Worm (Caenorhabditis elegans): ENCODE results near the gene Y105C5A.13.
"Not testable (repeated sequence)": the region's sequence is repeated elsewhere in the genome, so short reads cannot be mapped to it uniquely, and the experiment has no call there.

The Y105C5A.13 gene

DNA sequence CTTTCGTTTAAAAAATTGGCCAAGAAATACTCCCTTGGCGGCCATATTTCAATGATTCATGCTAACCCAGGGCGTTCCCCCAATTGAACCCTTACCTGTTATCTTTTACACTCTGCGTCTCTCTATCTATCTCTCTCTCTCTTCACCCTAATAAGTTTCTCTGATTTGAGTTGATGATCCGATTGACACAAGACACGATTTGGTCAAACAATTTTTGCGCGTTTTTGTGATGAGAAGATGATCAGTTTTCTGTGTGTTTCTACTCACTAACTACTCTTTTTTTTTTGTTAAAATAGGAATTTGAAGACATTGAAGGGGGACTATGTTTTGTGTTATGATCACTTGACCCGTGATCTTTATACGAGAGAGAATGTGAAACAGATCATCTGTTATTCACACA is 32.0 kb downstream of the Y105C5A.13 start:
- no peak for TF ChIP-seq ceh-79 (tag; optimal IDR thresholded peaks at IDR 0.05)
- no peak for TF ChIP-seq sea-2 (GFP tag; IDR thresholded peaks at IDR 0.05)
- TF ChIP-seq snpc-3.4 (tag; optimal IDR thresholded peaks at IDR 0.05) = no peak
- TF ChIP-seq Y56A3A.18 (GFP tag; IDR thresholded peaks at IDR 0.05) = no peak
- peak; percentile 45 for TF ChIP-seq ztf-26 (tag; optimal IDR thresholded peaks at IDR 0.05)

DNA sequence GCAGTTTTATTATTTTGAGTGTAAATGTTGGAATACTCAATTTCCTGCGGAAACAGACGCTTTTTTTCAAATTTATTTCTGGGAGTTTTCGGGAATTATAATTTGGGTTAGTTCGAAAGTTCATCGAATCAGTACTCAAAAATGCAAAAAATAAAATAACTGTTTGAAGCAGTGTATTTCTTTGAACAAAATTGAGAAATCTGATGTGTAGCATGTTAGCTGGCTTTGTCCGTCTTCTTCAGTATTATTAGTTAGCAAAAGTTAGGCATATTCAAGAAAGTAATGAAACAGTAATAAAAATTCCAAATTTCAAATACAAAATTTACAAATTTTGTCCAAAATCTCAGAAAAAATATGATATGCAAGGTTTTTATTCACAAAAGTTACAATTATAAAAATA is 36.0 kb downstream of the Y105C5A.13 start:
- peak; percentile 90 for TF ChIP-seq attf-6 (GFP tag; IDR thresholded peaks at IDR 0.05)

DNA sequence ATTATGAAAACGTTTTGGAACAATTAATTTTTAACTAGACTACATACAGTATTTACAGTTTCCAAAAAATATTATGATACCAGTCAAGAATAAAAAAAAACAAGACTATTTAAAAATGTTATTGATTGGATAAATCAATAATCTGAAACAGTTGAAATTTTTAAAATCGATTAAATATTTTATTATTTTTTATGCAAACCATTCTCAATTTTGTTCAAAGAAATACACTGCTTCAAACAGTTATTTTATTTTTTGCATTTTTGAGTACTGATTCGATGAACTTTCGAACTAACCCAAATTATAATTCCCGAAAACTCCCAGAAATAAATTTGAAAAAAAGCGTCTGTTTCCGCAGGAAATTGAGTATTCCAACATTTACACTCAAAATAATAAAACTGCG is 36.6 kb downstream of the Y105C5A.13 start:
- peak; percentile 85 for TF ChIP-seq attf-6 (GFP tag; IDR thresholded peaks at IDR 0.05)

- TF ChIP-seq ccch-3 (GFP tag; optimal IDR thresholded peaks at IDR 0.05); die-1 (tag; optimal IDR thresholded peaks at IDR 0.05); sdz-38 (tag; optimal IDR thresholded peaks at IDR 0.05): not testable (repeated sequence)
Observed at ce11 chrIV:15681445-15681844, 40.4 kb downstream of the Y105C5A.13 start, which contains the start of gene Y105C5A.26. Y105C5A.26 (minus strand) TSS chrIV:15681545.

DNA sequence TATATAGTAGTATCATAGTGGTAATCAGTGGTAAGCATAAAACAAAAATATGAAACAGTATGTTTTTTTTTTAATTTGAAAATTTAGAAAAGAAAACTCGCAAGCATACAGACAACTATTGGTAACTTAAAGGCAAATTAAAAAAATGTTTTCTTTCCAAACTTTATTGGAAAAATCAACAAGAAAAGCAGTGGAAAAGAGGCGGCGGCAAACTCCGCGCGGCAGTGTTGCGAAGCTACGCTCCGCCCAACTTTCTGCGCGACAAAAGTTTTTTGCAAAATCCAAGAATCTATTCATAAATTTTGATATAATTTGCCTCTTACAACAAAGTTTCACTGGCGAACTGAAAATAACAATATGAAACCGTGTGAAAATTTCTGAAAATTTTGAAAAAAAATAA is 43.5 kb downstream of the Y105C5A.13 start:
- TF ChIP-seq fkh-3 (tag; optimal IDR thresholded peaks at IDR 0.05) (no peak), let-607 (tag; optimal IDR thresholded peaks at IDR 0.05) (no peak), nhr-179 (tag; optimal IDR thresholded peaks at IDR 0.05) (no peak), snpc-4 (GFP tag; optimal IDR thresholded peaks at IDR 0.05) (no peak), snpc-4 (tag; optimal IDR thresholded peaks at IDR 0.05) (peak in 1 of 4 experiments; percentile 39), nhr-80 (tag; optimal IDR thresholded peaks at IDR 0.05) (no peak), K11D2.4 (GFP tag; IDR thresholded peaks at IDR 0.05) (no peak), zfh-2 (GFP tag; conservative IDR thresholded peaks at IDR 0.05) (no peak), attf-6 (GFP tag; IDR thresholded peaks at IDR 0.05) (peak; percentile 88), atf-7 (tag; optimal IDR thresholded peaks at IDR 0.05) (no peak)

DNA sequence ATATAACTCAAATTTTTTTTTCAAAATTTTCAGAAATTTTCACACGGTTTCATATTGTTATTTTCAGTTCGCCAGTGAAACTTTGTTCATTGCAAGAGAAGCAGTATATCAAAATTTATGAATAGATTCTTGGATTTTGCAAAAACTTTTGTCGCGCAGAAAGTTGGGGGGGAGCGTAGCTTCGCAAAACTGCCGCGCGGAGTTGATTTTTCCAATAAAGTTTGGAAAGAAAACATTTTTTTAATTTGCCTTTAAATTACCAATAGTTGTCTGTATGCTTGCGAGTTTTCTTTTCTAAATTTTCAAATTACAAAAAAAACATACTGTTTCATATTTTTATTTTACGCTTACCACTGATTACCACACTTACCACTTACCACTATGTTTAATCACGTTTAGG is 45.2 kb downstream of the Y105C5A.13 start:
- no peak for TF ChIP-seq snpc-4 (GFP tag; optimal IDR thresholded peaks at IDR 0.05)
- TF ChIP-seq snpc-4 (tag; optimal IDR thresholded peaks at IDR 0.05) = peak in 1 of 4 experiments; percentile 14
- TF ChIP-seq attf-6 (GFP tag; IDR thresholded peaks at IDR 0.05) = peak; percentile 83; the same call in 1 of the 2 replicates
- no peak for TF ChIP-seq chd-7 (tag; optimal IDR thresholded peaks at IDR 0.05)

DNA sequence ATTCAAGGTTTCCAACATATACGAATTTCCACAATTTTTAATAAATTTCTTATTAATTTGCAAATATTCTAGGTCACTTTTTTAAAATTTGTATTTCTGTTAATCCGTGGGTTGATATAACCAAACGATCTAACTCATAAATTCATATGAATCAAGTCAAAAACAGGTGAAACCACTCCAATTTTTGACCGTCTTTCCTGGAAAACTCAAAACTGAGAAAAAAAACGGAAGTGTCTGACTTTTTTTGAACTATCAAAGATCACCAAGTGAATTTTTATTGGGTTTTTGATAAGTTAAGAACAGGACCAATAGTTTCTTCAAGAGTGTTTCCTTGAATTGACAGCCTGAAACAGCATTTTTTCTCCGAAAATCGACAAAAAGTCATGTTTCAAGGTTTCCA is 46.8 kb downstream of the Y105C5A.13 start:
- no peak for TF ChIP-seq hsf-1 (GFP tag; IDR thresholded peaks at IDR 0.05)
- no peak for TF ChIP-seq madf-8 (GFP tag; conservative IDR thresholded peaks at IDR 0.05)
- TF ChIP-seq attf-6 (GFP tag; IDR thresholded peaks at IDR 0.05) = no peak
- TF ChIP-seq tbx-9 (tag; optimal IDR thresholded peaks at IDR 0.05; ENCODE audit: borderline replicate concordance) = no peak
- no peak for TF ChIP-seq let-607 (tag; optimal IDR thresholded peaks at IDR 0.05)
- no peak for TF ChIP-seq ceh-91 (GFP tag; IDR thresholded peaks at IDR 0.05)
- no peak for TF ChIP-seq hrde-1 (tag; optimal IDR thresholded peaks at IDR 0.05; ENCODE audit: borderline replicate concordance)
- TF ChIP-seq egl-18 (GFP tag; IDR thresholded peaks at IDR 0.05) = no peak
- TF ChIP-seq K12H6.12 (tag; optimal IDR thresholded peaks at IDR 0.05) = no peak
- TF ChIP-seq nhr-80 (tag; optimal IDR thresholded peaks at IDR 0.05) = no peak
- TF ChIP-seq snpc-1.1 (tag; optimal IDR thresholded peaks at IDR 0.05; ENCODE audit: insufficient read depth) = no peak
- TF ChIP-seq nhr-90 (tag; optimal IDR thresholded peaks at IDR 0.05) = no peak
- no peak for TF ChIP-seq fkh-3 (tag; optimal IDR thresholded peaks at IDR 0.05)
- no peak for TF ChIP-seq ets-4 (GFP tag; optimal IDR thresholded peaks at IDR 0.05)
- no peak for TF ChIP-seq ceh-40 (GFP tag; IDR thresholded peaks at IDR 0.05)
- TF ChIP-seq aptf-3 (GFP tag; IDR thresholded peaks at IDR 0.05) = no peak
- TF ChIP-seq athp-1 (tag; optimal IDR thresholded peaks at IDR 0.05) = no peak
- TF ChIP-seq nfya-1 (tag; optimal IDR thresholded peaks at IDR 0.05; ENCODE audit: borderline replicate concordance, insufficient read depth) = no peak
